Fruit fly (Drosophila melanogaster) S2 (cell line): ENCODE results near the gene fabp.

Experiments used
- CG8478 ChIP-seq: fragments of >200 bp; optimal IDR thresholded peaks from 2 replicates; lab custom pipeline; 2018
- CTCF ChIP-seq, 2 experiments: fragments of >200 bp; optimal IDR thresholded peaks; 2 replicates each; lab custom pipeline; 2018

dm6 chr3R:11564792-11565402 lies 2.0 kb downstream of the fabp start:
- TF ChIP-seq CTCF (optimal IDR thresholded peaks at IDR 0.05; lab: Kevin White, UChicago) (no peak), CG8478 (no peak)
